Fruit fly (Drosophila melanogaster): ENCODE measurements around the gene CG13070.

Gene CG13070

DNA sequence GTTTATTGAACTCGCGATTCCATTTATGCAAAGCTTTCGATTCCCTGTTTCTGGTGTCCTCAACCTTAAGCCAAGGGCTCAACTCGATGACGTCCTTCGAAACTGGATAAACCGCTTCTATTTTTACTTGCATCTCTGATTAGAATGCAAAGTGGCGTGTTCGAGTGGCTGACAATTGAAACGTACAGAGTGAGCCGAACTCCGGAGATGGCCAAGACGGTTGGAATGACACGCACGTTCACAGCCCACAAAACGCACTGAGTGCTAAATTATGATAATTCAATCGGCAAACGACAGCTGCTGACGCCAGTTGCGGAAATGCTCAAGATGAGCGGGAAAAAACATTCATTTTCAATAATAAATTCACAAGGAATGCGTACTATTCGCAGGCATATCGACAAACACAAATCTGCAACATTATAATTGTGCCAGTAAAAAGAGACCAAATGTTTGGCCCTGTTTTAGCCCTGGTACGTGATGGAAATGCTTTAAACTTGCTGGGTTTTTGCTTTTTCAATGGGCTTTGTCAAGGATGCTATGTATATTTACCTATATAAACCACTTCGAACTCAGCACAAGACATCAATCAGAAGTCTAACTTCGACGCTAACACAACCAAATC is 9.3 kb downstream of the CG13070 start, which contains the start of gene CG13066:
CG13066 (plus strand) TSS at position 572 of the 622 bp plus-strand sequence.
- TF ChIP-seq insv (optimal IDR thresholded peaks at IDR 0.05): no peak
- no peak for TF ChIP-seq h (optimal IDR thresholded peaks at IDR 0.05)
- no peak for TF ChIP-seq ttk (optimal IDR thresholded peaks at IDR 0.05)
- no peak for TF ChIP-seq psq (optimal IDR thresholded peaks at IDR 0.05)
- no peak for TF ChIP-seq Myc (optimal IDR thresholded peaks at IDR 0.05)
- TF ChIP-seq Sin3A (optimal IDR thresholded peaks at IDR 0.05): no peak

DNA sequence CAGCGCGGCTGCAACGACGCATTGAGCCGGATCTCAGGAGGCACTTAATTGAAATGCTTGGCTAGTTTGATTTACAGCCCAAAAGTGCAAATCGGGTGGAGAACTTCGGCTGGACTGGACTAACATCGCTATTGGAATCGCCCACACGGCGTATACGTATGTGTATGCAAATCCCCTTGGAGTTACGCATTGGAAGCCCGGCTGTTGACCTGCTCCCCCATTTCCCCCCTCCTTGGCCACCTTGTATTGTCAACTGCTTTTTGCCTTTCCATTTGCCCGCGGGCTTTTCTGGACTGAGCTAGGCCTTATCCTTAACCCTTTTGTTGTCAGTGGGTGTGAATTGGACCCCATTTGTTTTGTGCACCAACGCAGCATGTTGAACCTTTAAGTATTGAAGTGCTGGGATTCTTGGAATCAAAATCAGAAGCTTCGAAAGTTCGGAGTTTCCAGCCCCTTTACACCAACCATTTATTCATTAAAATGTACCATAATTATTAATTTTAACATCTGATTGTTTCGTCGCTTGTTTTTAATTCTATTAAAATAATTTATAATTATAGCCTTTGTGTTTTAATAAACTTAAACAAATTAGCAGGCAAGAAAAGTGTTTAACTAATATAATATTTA is 12.4 kb downstream of the CG13070 start:
- TF ChIP-seq psq (optimal IDR thresholded peaks at IDR 0.05) (no peak), insv (optimal IDR thresholded peaks at IDR 0.05) (no peak), h (optimal IDR thresholded peaks at IDR 0.05) (no peak), Sin3A (optimal IDR thresholded peaks at IDR 0.05) (no peak), ttk (optimal IDR thresholded peaks at IDR 0.05) (no peak), Myc (optimal IDR thresholded peaks at IDR 0.05) (no peak)

DNA sequence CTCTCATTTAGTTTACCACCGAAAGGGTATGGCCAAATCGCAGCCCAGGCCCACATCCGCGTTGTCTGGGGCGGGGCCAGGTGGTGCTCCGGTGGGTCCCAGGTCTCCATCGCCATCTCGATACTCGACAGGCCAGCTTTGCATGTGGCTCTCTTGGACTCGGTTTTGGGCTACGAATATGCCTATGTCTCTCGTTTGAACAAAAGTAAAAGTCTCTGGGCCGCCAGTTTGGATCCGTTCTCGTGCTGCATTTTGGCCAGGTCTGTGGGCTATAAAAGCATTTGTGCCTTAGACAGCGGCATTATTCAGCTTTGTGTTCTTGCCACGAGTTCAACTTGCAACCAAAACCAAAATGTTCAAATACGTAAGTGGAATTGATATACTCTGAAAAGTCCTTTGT is 14.0 kb downstream of the CG13070 start, which contains the start of gene CG13065:
CG13065 (plus strand) TSS at position 301 of the 400 bp plus-strand sequence.
- TF ChIP-seq Sin3A (optimal IDR thresholded peaks at IDR 0.05): no peak
- no peak for TF ChIP-seq psq (optimal IDR thresholded peaks at IDR 0.05)

DNA sequence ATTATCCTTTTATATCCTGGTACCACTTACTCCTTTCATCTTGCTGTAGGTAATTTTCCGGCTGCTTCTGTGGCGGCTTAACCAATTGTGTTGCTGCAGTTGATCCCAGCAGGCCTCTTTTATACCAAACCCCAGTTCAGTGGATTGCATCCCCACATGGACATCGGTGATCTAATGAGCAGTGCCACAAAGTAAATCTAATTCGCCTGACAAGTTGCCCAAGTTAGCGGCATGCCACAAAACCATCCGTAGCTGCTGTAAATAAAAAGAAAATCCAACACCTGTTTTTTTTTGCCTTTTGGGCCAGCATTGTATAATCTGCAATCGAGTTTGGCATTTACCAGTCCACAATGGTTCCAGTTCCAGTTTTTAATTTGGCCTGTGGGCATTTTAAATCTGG is 16.0 kb downstream of the CG13070 start, which contains the start of gene CG13050:
CG13050 (minus strand) TSS at position 101 of the 400 bp plus-strand sequence.
- no peak for TF ChIP-seq insv (optimal IDR thresholded peaks at IDR 0.05)
- no peak for TF ChIP-seq psq (optimal IDR thresholded peaks at IDR 0.05)
- no peak for TF ChIP-seq Sin3A (optimal IDR thresholded peaks at IDR 0.05)
- no peak for TF ChIP-seq h (optimal IDR thresholded peaks at IDR 0.05)
- no peak for TF ChIP-seq ttk (optimal IDR thresholded peaks at IDR 0.05)
- TF ChIP-seq Myc (optimal IDR thresholded peaks at IDR 0.05): no peak

DNA sequence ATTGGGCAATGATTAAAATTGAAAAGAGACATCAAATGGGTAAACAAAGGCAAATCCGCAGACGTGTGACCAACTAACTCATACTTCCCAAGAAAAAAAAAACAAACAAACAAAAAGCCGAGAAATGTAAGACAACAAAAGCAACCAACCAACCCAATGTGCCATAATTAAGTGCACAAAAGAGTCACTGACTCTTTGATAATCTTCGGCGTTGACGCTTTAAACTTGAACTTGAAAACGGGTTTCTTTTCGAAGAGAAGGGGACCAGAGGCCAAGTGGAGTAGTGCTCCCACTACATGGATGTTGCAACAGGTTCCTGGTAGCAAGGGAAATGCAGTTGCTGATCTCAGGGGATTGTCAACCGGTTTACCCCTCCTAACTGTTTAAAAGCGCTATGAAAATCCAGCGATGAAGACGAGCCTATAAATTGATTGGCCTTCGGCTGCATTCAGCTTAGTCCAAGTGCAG is 16.9 kb downstream of the CG13070 start, which contains the start of gene CG13064:
CG13064 (plus strand) TSS at position 418 of the 468 bp plus-strand sequence.
- TF ChIP-seq ttk (optimal IDR thresholded peaks at IDR 0.05): no peak
- TF ChIP-seq Myc (optimal IDR thresholded peaks at IDR 0.05): no peak
- TF ChIP-seq insv (optimal IDR thresholded peaks at IDR 0.05): no peak
- TF ChIP-seq psq (optimal IDR thresholded peaks at IDR 0.05): no peak
- TF ChIP-seq h (optimal IDR thresholded peaks at IDR 0.05): no peak
- TF ChIP-seq Sin3A (optimal IDR thresholded peaks at IDR 0.05): no peak

DNA sequence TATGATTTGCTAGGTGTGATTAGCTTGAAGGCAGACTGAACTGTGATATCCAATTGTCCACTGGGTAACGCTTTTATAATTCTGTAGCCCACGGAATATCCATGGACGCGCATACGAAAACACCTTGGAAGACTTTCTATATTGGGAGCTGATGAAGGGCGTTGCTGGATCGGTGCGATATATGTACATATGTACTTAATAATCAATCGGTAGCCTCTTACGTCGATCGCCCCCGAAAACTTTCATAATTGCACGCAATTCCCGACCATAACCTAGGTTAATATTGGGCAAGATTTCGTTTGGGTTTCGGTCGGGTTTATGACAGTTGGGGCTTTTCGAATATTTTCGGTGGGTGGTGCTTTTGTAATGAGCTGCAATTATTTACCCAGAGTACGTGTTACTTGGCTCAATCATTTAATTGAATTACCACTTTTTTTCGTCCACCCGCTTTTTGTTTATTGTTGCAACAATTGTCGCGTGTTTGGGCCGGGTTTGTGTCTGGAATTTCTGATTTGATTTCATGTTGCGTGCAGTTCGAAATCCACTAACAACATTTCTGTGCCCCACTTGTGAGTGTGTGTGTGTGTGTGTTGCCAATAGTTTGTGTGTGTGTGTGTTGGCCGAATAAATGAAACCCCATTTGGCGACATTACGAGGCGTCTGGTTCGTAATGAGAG is 18.9 kb downstream of the CG13070 start, which contains the start of gene CG13049:
CG13049 (minus strand) TSS at position 51 of the 677 bp plus-strand sequence.
- TF ChIP-seq ttk (optimal IDR thresholded peaks at IDR 0.05) (no peak), insv (optimal IDR thresholded peaks at IDR 0.05) (no peak), psq (optimal IDR thresholded peaks at IDR 0.05) (no peak), Myc (optimal IDR thresholded peaks at IDR 0.05) (no peak), Sin3A (optimal IDR thresholded peaks at IDR 0.05) (no peak), h (optimal IDR thresholded peaks at IDR 0.05) (no peak)

DNA sequence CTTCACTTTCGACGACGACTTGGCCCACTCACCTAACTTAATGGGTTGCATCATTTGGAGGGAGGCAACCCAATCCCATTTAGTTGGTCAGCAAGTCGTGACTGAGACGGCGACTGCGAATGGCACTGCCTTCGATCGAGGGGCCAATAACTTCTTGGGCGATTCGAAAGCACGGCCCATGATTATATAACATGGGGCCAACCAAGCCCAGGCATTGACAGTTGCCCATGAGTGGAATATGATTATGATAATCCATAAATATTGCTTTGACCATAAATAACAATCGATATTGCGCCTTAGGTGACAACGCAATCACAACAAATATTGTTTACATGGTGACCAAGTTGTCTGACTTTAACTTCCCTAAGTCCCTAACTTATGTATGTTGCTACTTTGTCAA is 20.7 kb downstream of the CG13070 start, which contains the start of gene CG13048:
CG13048 (minus strand) TSS at position 101 of the 400 bp plus-strand sequence.
- no peak for TF ChIP-seq insv (optimal IDR thresholded peaks at IDR 0.05)
- TF ChIP-seq psq (optimal IDR thresholded peaks at IDR 0.05): no peak
- no peak for TF ChIP-seq ttk (optimal IDR thresholded peaks at IDR 0.05)
- TF ChIP-seq Myc (optimal IDR thresholded peaks at IDR 0.05): no peak
- no peak for TF ChIP-seq Sin3A (optimal IDR thresholded peaks at IDR 0.05)
- no peak for TF ChIP-seq h (optimal IDR thresholded peaks at IDR 0.05)

DNA sequence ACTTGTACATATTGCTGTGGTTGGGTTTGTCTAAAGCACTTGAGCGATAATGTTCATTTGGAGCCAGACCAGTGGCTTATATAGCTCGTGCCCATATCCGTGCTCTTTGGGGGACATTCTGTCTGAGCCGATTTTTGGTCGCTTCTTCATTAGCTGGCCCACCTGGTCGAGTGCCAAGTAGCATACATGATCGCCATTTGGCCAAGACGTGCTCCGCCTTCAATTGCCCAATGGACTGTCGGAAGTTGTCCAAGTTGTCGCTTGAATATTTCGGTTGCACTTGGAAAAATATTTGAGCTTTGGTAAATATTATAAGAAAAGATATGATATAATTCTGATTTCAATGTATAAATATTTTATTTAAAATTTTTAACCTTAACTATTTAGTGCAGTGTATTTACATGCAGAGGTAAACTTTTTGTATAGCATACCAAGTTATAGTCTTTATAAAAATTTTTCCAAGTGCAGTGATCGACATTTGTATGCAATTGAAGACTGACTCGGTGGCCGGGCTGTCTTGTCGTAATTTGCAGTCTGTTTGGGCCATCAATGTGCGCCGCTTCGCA is 22.3 kb downstream of the CG13070 start, which contains the start of gene CG13047:
CG13047 (minus strand) TSS at position 51 of the 566 bp plus-strand sequence.
- TF ChIP-seq h (optimal IDR thresholded peaks at IDR 0.05) (no peak), insv (optimal IDR thresholded peaks at IDR 0.05) (no peak), Myc (optimal IDR thresholded peaks at IDR 0.05) (no peak), ttk (optimal IDR thresholded peaks at IDR 0.05) (no peak)

DNA sequence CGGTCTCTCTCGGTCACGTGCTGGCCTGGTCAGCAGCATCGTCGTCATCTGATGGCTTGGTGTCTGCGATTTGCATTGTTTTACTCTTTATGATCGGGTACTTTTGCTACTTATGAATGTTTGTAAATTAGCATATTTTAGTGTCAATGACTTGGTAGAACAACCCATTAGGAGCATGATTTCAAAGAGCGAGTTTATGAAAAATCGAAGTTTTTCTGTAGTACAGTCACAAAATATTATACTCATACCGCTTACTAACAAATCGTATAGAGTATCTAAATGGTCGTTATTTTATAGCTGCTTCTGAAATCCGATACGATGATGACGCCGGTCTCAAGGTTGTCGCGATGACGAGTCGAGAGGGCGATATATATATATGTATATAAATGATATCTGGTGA is 23.1 kb downstream of the CG13070 start:
- TF ChIP-seq ttk (optimal IDR thresholded peaks at IDR 0.05) (no peak), h (optimal IDR thresholded peaks at IDR 0.05) (no peak), insv (optimal IDR thresholded peaks at IDR 0.05) (no peak), Myc (optimal IDR thresholded peaks at IDR 0.05) (no peak), psq (optimal IDR thresholded peaks at IDR 0.05) (no peak), Sin3A (optimal IDR thresholded peaks at IDR 0.05) (no peak)

DNA sequence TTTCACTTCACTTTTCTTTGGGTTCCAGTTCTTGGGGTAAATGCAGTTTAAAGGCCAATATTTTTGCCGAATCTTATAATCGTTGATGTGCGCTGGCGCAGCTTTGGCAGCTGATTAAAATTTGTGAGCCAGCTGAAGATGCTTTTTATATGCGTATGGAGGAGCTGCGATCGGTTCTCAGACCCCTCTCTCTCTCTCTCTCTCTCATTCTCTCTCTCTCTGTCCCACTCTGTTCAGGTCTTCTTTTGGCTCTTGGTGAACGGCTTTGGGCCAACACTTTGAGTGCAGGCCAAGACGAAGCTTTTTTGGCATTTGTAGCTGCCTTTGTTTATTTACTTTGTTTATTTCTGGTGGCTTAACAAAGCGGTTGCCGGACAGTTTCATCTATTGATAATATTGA is 25.2 kb downstream of the CG13070 start, which contains the start of gene CG13046:
CG13046 (minus strand) TSS at position 101 of the 400 bp plus-strand sequence.
- TF ChIP-seq ttk (optimal IDR thresholded peaks at IDR 0.05): no peak
- no peak for TF ChIP-seq Myc (optimal IDR thresholded peaks at IDR 0.05)
- no peak for TF ChIP-seq h (optimal IDR thresholded peaks at IDR 0.05)
- TF ChIP-seq insv (optimal IDR thresholded peaks at IDR 0.05): no peak
- TF ChIP-seq psq (optimal IDR thresholded peaks at IDR 0.05): no peak
- no peak for TF ChIP-seq Sin3A (optimal IDR thresholded peaks at IDR 0.05)

DNA sequence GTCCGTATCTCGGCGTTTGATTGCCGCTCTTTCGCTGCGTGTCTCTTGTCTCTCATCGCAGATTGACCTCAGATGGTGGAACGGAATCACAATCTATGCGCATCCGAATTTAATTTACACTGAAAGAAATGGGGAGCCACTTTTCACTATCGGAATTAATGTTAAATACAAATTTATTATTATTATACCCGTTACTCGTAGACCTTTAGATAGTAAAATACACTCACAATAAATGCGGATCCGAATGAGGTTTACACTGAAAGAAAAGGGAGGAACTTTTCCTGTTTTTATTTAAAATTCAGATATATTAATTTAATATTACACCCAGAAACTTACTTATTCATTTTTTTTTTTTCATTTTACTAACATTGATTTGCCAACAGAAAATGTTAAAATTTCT is 25.9 kb downstream of the CG13070 start:
- no peak for TF ChIP-seq Myc (optimal IDR thresholded peaks at IDR 0.05)
- TF ChIP-seq insv (optimal IDR thresholded peaks at IDR 0.05): no peak
- no peak for TF ChIP-seq h (optimal IDR thresholded peaks at IDR 0.05)
- TF ChIP-seq ttk (optimal IDR thresholded peaks at IDR 0.05): no peak
- TF ChIP-seq psq (optimal IDR thresholded peaks at IDR 0.05): no peak
- no peak for TF ChIP-seq Sin3A (optimal IDR thresholded peaks at IDR 0.05)

All from Kc167 (cell line).